Fruit fly (Drosophila melanogaster) whole organism, embryonic: ENCODE results near the gene Map205.

Experiments used
- ATbp ChIP-seq: fragments of 200-800 bp; sonication (Bioruptor generic); optimal IDR thresholded peaks from 2 replicates; lab custom pipeline; 2017; ENCODE audit warnings: missing biosample characterization, mild to moderate bottlenecking, missing genetic modification characterization, missing genetic modification reagents
- CG10654 ChIP-seq: fragments of 200-800 bp; sonication (Bioruptor generic); optimal IDR thresholded peaks from 2 replicates; lab custom pipeline; 2016; ENCODE audit warnings: missing biosample characterization, missing genetic modification characterization
- CG11504 ChIP-seq: fragments of 200-800 bp; sonication (Bioruptor generic); optimal IDR thresholded peaks from 3 replicates; lab custom pipeline; 2019; ENCODE audit warnings: missing biosample characterization, mild to moderate bottlenecking, missing genetic modification characterization, moderate library complexity
- CG11696 ChIP-seq: fragments of 200-800 bp; sonication (Bioruptor generic); IDR thresholded peaks from 2 replicates; pipeline ENCODE4 v1.3.6; 2022; ENCODE audit warnings: missing biosample characterization, missing genetic modification characterization
- CG12299 ChIP-seq: fragments of 200-800 bp; sonication (Bioruptor generic); optimal IDR thresholded peaks from 2 replicates; lab custom pipeline; 2018; ENCODE audit warnings: missing biosample characterization, mild to moderate bottlenecking, missing genetic modification characterization
- CG12942 ChIP-seq: fragments of 200-800 bp; sonication (Bioruptor generic); optimal IDR thresholded peaks from 3 replicates; lab custom pipeline; 2016; ENCODE audit warnings: missing biosample characterization, missing genetic modification characterization
- CG13287 ChIP-seq: fragments of 200-800 bp; sonication (Bioruptor generic); IDR thresholded peaks from 2 replicates; pipeline ENCODE4 v1.3.6; 2022; ENCODE audit warnings: missing biosample characterization, missing genetic modification characterization; ENCODE audit not compliant: partially characterized antibody
- CG13296 ChIP-seq: fragments of 200-800 bp; sonication (Bioruptor generic); optimal IDR thresholded peaks from 3 replicates; lab custom pipeline; 2018; ENCODE audit warnings: missing biosample characterization, mild to moderate bottlenecking, missing genetic modification characterization
- CG13894 ChIP-seq: fragments of 200-800 bp; sonication (Bioruptor generic); optimal IDR thresholded peaks from 3 replicates; lab custom pipeline; 2018; ENCODE audit warnings: missing biosample characterization, mild to moderate bottlenecking, missing genetic modification characterization, moderate library complexity
- CG14014 ChIP-seq: fragments of 200-800 bp; sonication (Bioruptor generic); IDR thresholded peaks from 2 replicates; pipeline ENCODE4 v1.3.6; 2022; ENCODE audit warnings: missing biosample characterization, missing genetic modification characterization
- CG14710 ChIP-seq: fragments of 200-800 bp; sonication (Bioruptor generic); optimal IDR thresholded peaks from 3 replicates; lab custom pipeline; 2019; ENCODE audit warnings: missing biosample characterization, mild to moderate bottlenecking, missing genetic modification characterization, moderate library complexity
- CG14860 ChIP-seq: fragments of 200-800 bp; sonication (Bioruptor generic); IDR thresholded peaks from 3 replicates; pipeline ENCODE4 v1.3.6; 2022; ENCODE audit warnings: missing biosample characterization, missing genetic modification characterization; ENCODE audit not compliant: partially characterized antibody
- CG18011 ChIP-seq: fragments of 200-800 bp; sonication (Bioruptor generic); optimal IDR thresholded peaks from 2 replicates; lab custom pipeline; 2017; ENCODE audit warnings: missing biosample characterization, missing genetic modification characterization, mild to moderate bottlenecking, moderate library complexity, missing genotype
- CG2120 ChIP-seq: fragments of 200-800 bp; sonication (Bioruptor generic); optimal IDR thresholded peaks from 3 replicates; lab custom pipeline; 2016; ENCODE audit warnings: missing biosample characterization, missing genetic modification characterization
- CG2678 ChIP-seq: fragments of 200-800 bp; sonication (Bioruptor generic); optimal IDR thresholded peaks from 3 replicates; lab custom pipeline; 2019; ENCODE audit warnings: missing biosample characterization, mild to moderate bottlenecking, missing genetic modification characterization, moderate library complexity
- CG31224 ChIP-seq: fragments of 200-800 bp; sonication (Bioruptor generic); IDR thresholded peaks from 2 replicates; pipeline ENCODE4 v1.3.6; 2022; ENCODE audit warnings: missing biosample characterization, missing genetic modification characterization
- CG3995 ChIP-seq: fragments of 200-800 bp; sonication (Bioruptor generic); optimal IDR thresholded peaks from 3 replicates; lab custom pipeline; 2016; ENCODE audit warnings: missing biosample characterization, missing genetic modification characterization
- CG4282 ChIP-seq: fragments of 200-800 bp; sonication (Bioruptor generic); optimal IDR thresholded peaks from 2 replicates; lab custom pipeline; 2016; ENCODE audit warnings: missing biosample characterization, missing genetic modification characterization
- CG4854 ChIP-seq: fragments of 200-800 bp; sonication (Bioruptor generic); optimal IDR thresholded peaks from 2 replicates; lab custom pipeline; 2016; ENCODE audit warnings: missing biosample characterization, missing genetic modification characterization, inconsistent platforms
- CG6254 ChIP-seq: fragments of 200-800 bp; sonication (Bioruptor generic); optimal IDR thresholded peaks from 3 replicates; lab custom pipeline; 2017; ENCODE audit warnings: mild to moderate bottlenecking, missing biosample characterization, missing genetic modification reagents, missing genetic modification characterization
- CG7963 ChIP-seq: fragments of 200-800 bp; sonication (Bioruptor generic); IDR thresholded peaks from 3 replicates; pipeline ENCODE4 v1.3.6; 2022; ENCODE audit warnings: missing biosample characterization, missing genetic modification characterization; ENCODE audit not compliant: partially characterized antibody
- CG9727 ChIP-seq: fragments of 200-800 bp; sonication (Bioruptor generic); optimal IDR thresholded peaks from 3 replicates; lab custom pipeline; 2017; ENCODE audit warnings: missing biosample characterization, mild to moderate bottlenecking, missing genetic modification characterization
- D ChIP-seq, 2 experiments: fragments of 200-800 bp in 1 of 2; fragments of >200 bp in 1 of 2; sonication (Bioruptor generic) in 1 of 2; optimal IDR thresholded peaks; 2 replicates in 1 of 2; 3 replicates in 1 of 2; lab custom pipeline; 2017; ENCODE audit warnings: mild to moderate bottlenecking in 1 of 2, missing biosample characterization in 1 of 2, missing genetic modification characterization in 1 of 2, missing genetic modification reagents in 1 of 2
- Deaf1 ChIP-seq: fragments of 200-800 bp; optimal IDR thresholded peaks from 3 replicates; lab custom pipeline; 2019; ENCODE audit warnings: missing biosample characterization, mild to moderate bottlenecking, missing genetic modification characterization, moderate library complexity
- Dref ChIP-seq: fragments of 200-800 bp; sonication (Bioruptor generic); IDR thresholded peaks from 2 replicates; pipeline ENCODE4 v1.3.6; 2022; ENCODE audit warnings: missing biosample characterization, missing genetic modification characterization
- Ets65A ChIP-seq: fragments of 200-800 bp; sonication (Bioruptor generic); peaks from one replicate; lab custom pipeline; 2016; ENCODE audit warnings: missing biosample characterization, missing genetic modification characterization
- Ets97D ChIP-seq: fragments of 200-800 bp; sonication (Bioruptor generic); optimal IDR thresholded peaks from 3 replicates; lab custom pipeline; 2016; ENCODE audit warnings: missing biosample characterization, missing genetic modification characterization
- HLHmδ ChIP-seq: fragments of 200-800 bp; sonication (Bioruptor generic); optimal IDR thresholded peaks from 2 replicates; lab custom pipeline; 2018; ENCODE audit warnings: missing biosample characterization, mild to moderate bottlenecking, missing genetic modification characterization, moderate library complexity
- MTF-1 ChIP-seq: fragments of 200-800 bp; sonication (Bioruptor generic); optimal IDR thresholded peaks from 2 replicates; lab custom pipeline; 2018; ENCODE audit warnings: missing biosample characterization, mild to moderate bottlenecking, missing genetic modification characterization, borderline replicate concordance
- Mad ChIP-seq: fragments of 200-800 bp; sonication (Bioruptor generic); optimal IDR thresholded peaks from 2 replicates; lab custom pipeline; 2016; ENCODE audit warnings: missing biosample characterization, missing genetic modification characterization
- Max ChIP-seq: fragments of 200-800 bp; sonication (Bioruptor generic); optimal IDR thresholded peaks from 2 replicates; lab custom pipeline; 2016; ENCODE audit warnings: missing biosample characterization, mild to moderate bottlenecking, missing genetic modification characterization
- Sry-δ ChIP-seq: fragments of 200-800 bp; sonication (Bioruptor generic); optimal IDR thresholded peaks from 2 replicates; lab custom pipeline; 2016; ENCODE audit warnings: missing biosample characterization, missing genetic modification characterization
- crc ChIP-seq: fragments of 200-800 bp; sonication (Bioruptor generic); optimal IDR thresholded peaks from 2 replicates; lab custom pipeline; 2016; ENCODE audit warnings: missing biosample characterization, missing genetic modification characterization
- dmrt99B ChIP-seq: fragments of 200-800 bp; sonication (Bioruptor generic); optimal IDR thresholded peaks from 2 replicates; lab custom pipeline; 2018; ENCODE audit warnings: missing biosample characterization, mild to moderate bottlenecking, missing genetic modification characterization, moderate library complexity
- emc ChIP-seq: fragments of 200-800 bp; sonication (Bioruptor generic); optimal IDR thresholded peaks from 2 replicates; lab custom pipeline; 2016; ENCODE audit warnings: missing biosample characterization, missing genetic modification characterization
- en ChIP-seq: fragments of 200-800 bp; sonication (Bioruptor generic); optimal IDR thresholded peaks from 2 replicates; lab custom pipeline; 2016; ENCODE audit warnings: missing biosample characterization, missing genetic modification characterization
- esg ChIP-seq: fragments of 200-800 bp; sonication (Bioruptor generic); conservative IDR thresholded peaks from 2 replicates; pipeline ENCODE4 v1.3.6; 2022; ENCODE audit warnings: missing biosample characterization, missing genetic modification characterization
- fd96Cb ChIP-seq: fragments of 200-800 bp; sonication (Bioruptor generic); optimal IDR thresholded peaks from 2 replicates; lab custom pipeline; 2018; ENCODE audit warnings: missing biosample characterization, mild to moderate bottlenecking, missing genetic modification characterization, moderate library complexity
- gsb ChIP-seq: fragments of 200-800 bp; sonication (Bioruptor generic); IDR thresholded peaks from 2 replicates; pipeline ENCODE4 v1.3.6; 2022; ENCODE audit warnings: missing biosample characterization, missing genetic modification characterization
- gt ChIP-seq: fragments of 200-800 bp; sonication (Bioruptor generic); IDR thresholded peaks from 2 replicates; pipeline ENCODE4 v1.3.6; 2022; ENCODE audit warnings: missing biosample characterization, missing genetic modification characterization
- hb ChIP-seq: fragments of 200-800 bp; sonication (Bioruptor generic); IDR thresholded peaks from 3 replicates; pipeline ENCODE4 v1.3.6; 2022; ENCODE audit warnings: missing biosample characterization, missing genetic modification characterization; ENCODE audit not compliant: partially characterized antibody
- hbn ChIP-seq: fragments of 200-800 bp; sonication (Bioruptor generic); IDR thresholded peaks from 2 replicates; pipeline ENCODE4 v1.3.6; 2022; ENCODE audit warnings: missing biosample characterization, missing genetic modification characterization; ENCODE audit not compliant: partially characterized antibody
- lola ChIP-seq, 3 experiments: fragments of >200 bp in 2 of 3; fragments of 200-800 bp in 1 of 3; sonication (Bioruptor generic) in 1 of 3; optimal IDR thresholded peaks; 2 replicates each; lab custom pipeline; 2017 to 2019; ENCODE audit warnings: missing biosample characterization in 3 of 3, missing genetic modification characterization in 3 of 3, mild to moderate bottlenecking in 1 of 3, moderate library complexity in 1 of 3
- mld ChIP-seq: fragments of 200-800 bp; sonication (Bioruptor generic); IDR thresholded peaks from 3 replicates; pipeline ENCODE4 v1.3.6; 2022; ENCODE audit warnings: missing biosample characterization, missing genetic modification characterization; ENCODE audit not compliant: partially characterized antibody
- peb ChIP-seq: fragments of 200-800 bp; sonication (Bioruptor generic); IDR thresholded peaks from 2 replicates; pipeline ENCODE4 v1.3.6; 2022; ENCODE audit warnings: missing biosample characterization, missing genetic modification characterization
- sens ChIP-seq: fragments of 200-800 bp; sonication (Bioruptor generic); peaks from one replicate; lab custom pipeline; 2016; ENCODE audit warnings: missing biosample characterization, missing genetic modification characterization
- sim ChIP-seq: fragments of 200-800 bp; sonication (Bioruptor generic); IDR thresholded peaks from 2 replicates; pipeline ENCODE4 v1.3.6; 2022; ENCODE audit warnings: missing biosample characterization, missing genetic modification characterization
- tup ChIP-seq: fragments of 200-800 bp; sonication (Bioruptor generic); optimal IDR thresholded peaks from 2 replicates; lab custom pipeline; 2016; ENCODE audit warnings: missing biosample characterization, mild to moderate bottlenecking, missing genetic modification characterization, moderate library complexity
- vnd ChIP-seq: fragments of 200-800 bp; sonication (Bioruptor generic); IDR thresholded peaks from 3 replicates; pipeline ENCODE4 v1.3.6; 2022; ENCODE audit warnings: missing biosample characterization, missing genetic modification characterization; ENCODE audit not compliant: partially characterized antibody

Gene Map205

dm6 chr3R:32068110-32068685, at the start of gene Map205 (continued):
- TF ChIP-seq CG4854 (GFP tag; lab: Kevin White, UChicago) (peak; percentile 0), CG11696 (no peak), Dref (GFP tag; lab: Robert Waterston, UW) (no peak), CG6254 (GFP tag; lab: Kevin White, UChicago) (no peak), CG13296 (GFP tag; lab: Kevin White, UChicago) (no peak), CG3995 (GFP tag; lab: Kevin White, UChicago) (no peak), CG13287 (GFP tag; lab: Robert Waterston, UW) (no peak), lola (GFP tag; optimal IDR thresholded peaks at IDR 0.05; lab: Kevin White, UChicago) (no peak), Mad (GFP tag; lab: Kevin White, UChicago) (peak; percentile 20), sim (GFP tag; lab: Robert Waterston, UW) (no peak), CG14860 (GFP tag; lab: Robert Waterston, UW) (no peak), hb (GFP tag; lab: Robert Waterston, UW) (no peak), crc (no peak), CG2678 (tag; lab: Kevin White, UChicago) (peak; percentile 11), CG11504 (tag; lab: Kevin White, UChicago) (peak; percentile 21), tup (GFP tag; lab: Kevin White, UChicago) (no peak), CG31224 (GFP tag; lab: Robert Waterston, UW) (no peak), esg (no peak), fd96Cb (tag; lab: Kevin White, UChicago) (no peak), CG14710 (peak; percentile 80), HLHmδ (no peak), sens (peak; percentile 77), D (optimal IDR thresholded peaks at IDR 0.05; lab: Kevin White, UChicago) (no peak), D (GFP tag; optimal IDR thresholded peaks at IDR 0.05; lab: Kevin White, UChicago) (no peak), CG12299 (tag; lab: Kevin White, UChicago) (peak; percentile 78), dmrt99B (tag; lab: Kevin White, UChicago) (no peak), Ets65A (GFP tag; lab: Kevin White, UChicago) (no peak), hbn (GFP tag; lab: Robert Waterston, UW) (no peak), CG7963 (GFP tag; lab: Robert Waterston, UW) (no peak), emc (no peak), ATbp (GFP tag; lab: Kevin White, UChicago) (no peak), Ets97D (GFP tag; lab: Kevin White, UChicago) (peak; percentile 94), CG2120 (no peak), gt (GFP tag; lab: Robert Waterston, UW) (no peak), vnd (GFP tag; lab: Robert Waterston, UW) (no peak), en (GFP tag; lab: Kevin White, UChicago) (no peak), CG13894 (peak; percentile 51), Max (GFP tag; lab: Kevin White, UChicago) (peak; percentile 1), CG9727 (GFP tag; lab: Kevin White, UChicago) (peak; percentile 20), CG18011 (GFP tag; lab: Kevin White, UChicago) (no peak), CG14014 (GFP tag; lab: Robert Waterston, UW) (no peak), CG12942 (GFP tag; lab: Kevin White, UChicago) (no peak), CG4282 (GFP tag; lab: Kevin White, UChicago) (no peak), Sry-δ (GFP tag; lab: Kevin White, UChicago) (peak; percentile 81), CG10654 (GFP tag; lab: Kevin White, UChicago) (no peak), gsb (GFP tag; lab: Robert Waterston, UW) (no peak), MTF-1 (GFP tag; lab: Kevin White, UChicago) (no peak), mld (GFP tag; lab: Robert Waterston, UW) (no peak), peb (no peak), Deaf1 (tag; lab: Kevin White, UChicago) (peak; percentile 54)
